Worm (Caenorhabditis elegans): ENCODE results near the gene nhr-155.

Gene nhr-155

DNA sequence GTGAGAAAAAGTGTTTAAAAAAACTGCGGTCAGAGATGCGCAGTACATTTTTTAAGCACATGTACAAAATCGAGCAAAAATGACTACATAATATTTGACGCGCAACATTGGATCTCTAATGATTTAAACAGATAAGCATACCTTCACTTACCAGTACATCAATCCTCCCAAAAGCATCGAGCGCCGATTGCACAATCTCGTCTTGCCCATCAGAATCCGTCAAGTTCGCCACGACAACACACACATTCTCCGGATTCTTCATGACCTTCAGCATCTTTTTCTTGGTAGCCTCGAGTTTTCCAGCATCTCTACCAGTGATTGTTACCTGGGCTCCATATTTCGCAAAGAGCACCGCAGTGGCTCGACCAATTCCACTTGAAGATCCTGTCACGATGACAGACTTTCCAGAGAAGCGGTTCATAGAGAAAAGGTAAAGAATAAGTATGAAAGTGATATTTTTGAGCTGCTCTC, 36.4 kb upstream of the nhr-155 start, which contains the start of gene T01G6.10:
Gene T01G6.10, minus strand, starts transcription at position 421 of the 471 bp plus-strand sequence.
- no peak for TF ChIP-seq tbx-8 (GFP tag; optimal IDR thresholded peaks at IDR 0.05)

DNA sequence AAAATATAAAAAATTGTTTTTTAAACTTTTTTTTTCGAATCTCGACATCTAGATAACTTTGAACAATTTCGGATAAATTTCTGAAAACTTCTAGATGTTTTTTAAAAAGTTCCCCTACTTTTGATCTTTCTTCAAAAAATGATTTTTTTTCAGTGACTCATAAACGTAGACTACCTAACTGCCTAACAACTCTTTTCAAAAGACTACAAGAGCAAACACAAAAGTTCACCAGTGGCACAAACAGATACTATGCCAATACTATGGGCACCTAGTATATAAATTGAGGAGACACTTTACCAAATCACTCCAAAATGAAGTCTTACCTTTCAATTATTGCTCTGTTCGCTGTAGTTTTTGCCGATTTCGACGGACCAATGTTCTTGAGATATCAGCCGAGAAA, 35.5 kb upstream of the nhr-155 start, which contains the start of gene srlf-35:
Gene srlf-35, plus strand, starts transcription at position 301 of the 400 bp plus-strand sequence.
- TF ChIP-seq mab-5 (tag; optimal IDR thresholded peaks at IDR 0.05) (no peak), ceh-43 (GFP tag; optimal IDR thresholded peaks at IDR 0.05) (no peak), bed-3 (GFP tag; optimal IDR thresholded peaks at IDR 0.05) (no peak), zip-8 (tag; optimal IDR thresholded peaks at IDR 0.05) (no peak), nhr-12 (tag; optimal IDR thresholded peaks at IDR 0.05) (no peak), lin-32 (GFP tag; optimal IDR thresholded peaks at IDR 0.05) (no peak), elt-3 (tag; optimal IDR thresholded peaks at IDR 0.05) (no peak), nhr-2 (tag; optimal IDR thresholded peaks at IDR 0.05) (no peak), lin-13 (tag; optimal IDR thresholded peaks at IDR 0.05) (no peak), ztf-11 (tag; optimal IDR thresholded peaks at IDR 0.05) (no peak), nhr-28 (tag; optimal IDR thresholded peaks at IDR 0.05) (no peak), flh-1 (GFP tag; optimal IDR thresholded peaks at IDR 0.05) (no peak), nhr-237 (tag; optimal IDR thresholded peaks at IDR 0.05) (no peak), sem-2 (GFP tag; optimal IDR thresholded peaks at IDR 0.05) (no peak), ces-1 (GFP tag; optimal IDR thresholded peaks at IDR 0.05) (no peak), elt-1 (tag; optimal IDR thresholded peaks at IDR 0.05; ENCODE audit: borderline replicate concordance, insufficient read depth) (no peak), ceh-39 (tag; optimal IDR thresholded peaks at IDR 0.05) (no peak), snpc-4 (tag; optimal IDR thresholded peaks at IDR 0.05) (no peak), hlh-1 (tag; optimal IDR thresholded peaks at IDR 0.05) (no peak), unc-39 (tag; optimal IDR thresholded peaks at IDR 0.05) (no peak)

DNA sequence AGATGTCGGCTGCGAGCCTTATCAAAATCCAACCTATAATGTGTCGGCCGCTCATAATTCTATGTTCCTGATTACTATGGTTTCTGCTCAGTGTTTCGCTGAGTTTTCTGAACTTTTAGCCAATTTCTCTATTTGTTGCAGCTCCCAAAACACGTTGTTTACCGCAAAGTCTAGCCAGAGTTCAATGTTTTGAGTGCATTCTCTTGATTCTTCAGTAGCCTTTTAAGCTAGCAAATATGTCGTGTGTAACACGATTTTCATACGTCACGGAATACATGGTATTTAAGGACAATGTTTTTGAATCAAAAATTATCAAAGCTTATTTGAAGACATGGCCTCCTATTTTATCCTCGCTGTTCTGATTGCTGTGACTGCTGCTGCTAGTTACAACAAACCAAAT, 34.1 kb upstream of the nhr-155 start, which contains the start of gene srlf-19:
Gene srlf-19, plus strand, starts transcription at position 301 of the 400 bp plus-strand sequence.
- TF ChIP-seq sptf-1 (tag; optimal IDR thresholded peaks at IDR 0.05) (no peak), lin-13 (tag; optimal IDR thresholded peaks at IDR 0.05) (no peak), ztf-11 (tag; optimal IDR thresholded peaks at IDR 0.05) (no peak), drap-1 (GFP tag; optimal IDR thresholded peaks at IDR 0.05) (no peak), nhr-12 (tag; optimal IDR thresholded peaks at IDR 0.05) (no peak), nhr-28 (tag; optimal IDR thresholded peaks at IDR 0.05) (no peak), bed-3 (GFP tag; optimal IDR thresholded peaks at IDR 0.05) (no peak), cnd-1 (tag; optimal IDR thresholded peaks at IDR 0.05) (no peak), nhr-2 (tag; optimal IDR thresholded peaks at IDR 0.05) (no peak), ham-2 (GFP tag; optimal IDR thresholded peaks at IDR 0.05) (no peak), flh-1 (GFP tag; optimal IDR thresholded peaks at IDR 0.05) (no peak), M03D4.4 (tag; optimal IDR thresholded peaks at IDR 0.05) (no peak), zip-8 (tag; optimal IDR thresholded peaks at IDR 0.05) (no peak), snpc-4 (tag; optimal IDR thresholded peaks at IDR 0.05) (no peak)

DNA sequence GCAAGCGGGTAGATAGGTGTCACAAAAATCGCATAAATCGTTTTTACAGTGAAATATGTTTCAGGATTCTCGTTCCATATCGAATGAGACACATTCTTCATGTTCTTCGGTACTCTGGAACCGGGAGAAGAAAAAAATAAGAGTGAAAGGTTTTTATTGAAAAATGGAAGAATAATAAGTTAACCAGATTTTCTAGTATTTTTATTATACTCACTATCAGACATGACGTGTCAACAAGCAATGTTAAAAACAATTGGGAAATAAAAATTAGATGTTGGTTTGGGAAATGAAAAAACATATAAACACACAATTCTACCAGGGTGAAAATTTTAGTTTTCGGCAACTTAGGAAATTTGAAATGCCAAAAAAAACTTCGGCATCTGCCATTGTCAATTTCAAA, 26.8 kb upstream of the nhr-155 start, which contains the start of gene srh-37:
Gene srh-37, minus strand, starts transcription at position 101 of the 400 bp plus-strand sequence.
- TF ChIP-seq elt-1 (tag; optimal IDR thresholded peaks at IDR 0.05; ENCODE audit: borderline replicate concordance, insufficient read depth), result no peak
- TF ChIP-seq snpc-4 (tag; optimal IDR thresholded peaks at IDR 0.05), result no peak
- TF ChIP-seq mls-2 (tag; optimal IDR thresholded peaks at IDR 0.05), result no peak
- TF ChIP-seq pha-4 (tag; optimal IDR thresholded peaks at IDR 0.05), result no peak
- no peak for TF ChIP-seq nhr-237 (tag; optimal IDR thresholded peaks at IDR 0.05)
- no peak for TF ChIP-seq mab-5 (tag; optimal IDR thresholded peaks at IDR 0.05)
- no peak for TF ChIP-seq nhr-28 (tag; optimal IDR thresholded peaks at IDR 0.05)
- no peak for TF ChIP-seq unc-39 (tag; optimal IDR thresholded peaks at IDR 0.05)
- TF ChIP-seq blmp-1 (tag; optimal IDR thresholded peaks at IDR 0.05), result no peak
- no peak for TF ChIP-seq ces-1 (GFP tag; optimal IDR thresholded peaks at IDR 0.05)
- no peak for TF ChIP-seq ham-2 (GFP tag; optimal IDR thresholded peaks at IDR 0.05)
- no peak for TF ChIP-seq lin-32 (GFP tag; optimal IDR thresholded peaks at IDR 0.05)

DNA sequence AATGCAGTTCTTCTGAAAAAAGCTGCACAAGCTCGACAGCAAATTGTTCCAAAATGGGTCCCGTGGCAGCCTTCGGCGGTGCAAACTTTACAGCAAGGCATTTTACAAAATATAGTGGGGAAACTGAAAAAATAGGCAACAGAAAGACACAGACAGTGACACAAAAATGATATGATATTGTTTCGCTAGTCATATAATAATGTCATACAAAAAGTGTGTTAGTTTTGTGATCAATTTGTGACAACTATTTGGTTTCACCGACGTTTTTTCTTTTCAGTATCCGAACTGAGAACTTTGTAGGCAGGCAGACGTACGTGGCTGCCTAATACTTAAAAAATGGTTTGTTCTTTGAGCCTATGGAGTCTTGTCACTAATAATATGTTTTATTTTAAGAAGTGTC, 19.8 kb upstream of the nhr-155 start, which contains the start of gene nhr-210:
Gene nhr-210, minus strand, starts transcription at position 101 of the 400 bp plus-strand sequence.
- TF ChIP-seq bed-3 (GFP tag; optimal IDR thresholded peaks at IDR 0.05), result no peak
- TF ChIP-seq nhr-28 (tag; optimal IDR thresholded peaks at IDR 0.05), result no peak
- no peak for TF ChIP-seq sptf-1 (tag; optimal IDR thresholded peaks at IDR 0.05)
- TF ChIP-seq nhr-237 (tag; optimal IDR thresholded peaks at IDR 0.05), result no peak
- no peak for TF ChIP-seq elt-3 (tag; optimal IDR thresholded peaks at IDR 0.05)
- no peak for TF ChIP-seq ces-1 (GFP tag; optimal IDR thresholded peaks at IDR 0.05)
- TF ChIP-seq pha-4 (tag; optimal IDR thresholded peaks at IDR 0.05), result no peak
- TF ChIP-seq drap-1 (GFP tag; optimal IDR thresholded peaks at IDR 0.05), result no peak
- no peak for TF ChIP-seq unc-120 (tag; optimal IDR thresholded peaks at IDR 0.05; ENCODE audit: poor library complexity, severe bottlenecking)
- no peak for TF ChIP-seq hlh-1 (tag; optimal IDR thresholded peaks at IDR 0.05)
- no peak for TF ChIP-seq lin-13 (tag; optimal IDR thresholded peaks at IDR 0.05)
- TF ChIP-seq flh-1 (GFP tag; optimal IDR thresholded peaks at IDR 0.05), result no peak
- TF ChIP-seq tbx-8 (GFP tag; optimal IDR thresholded peaks at IDR 0.05), result no peak
- TF ChIP-seq nhr-2 (tag; optimal IDR thresholded peaks at IDR 0.05), result no peak
- no peak for TF ChIP-seq ceh-83 (GFP tag; optimal IDR thresholded peaks at IDR 0.05)
- no peak for TF ChIP-seq zip-8 (tag; optimal IDR thresholded peaks at IDR 0.05)
- no peak for TF ChIP-seq mep-1 (tag; optimal IDR thresholded peaks at IDR 0.05)
- no peak for TF ChIP-seq mab-5 (tag; optimal IDR thresholded peaks at IDR 0.05)
- TF ChIP-seq lsy-2 (tag; optimal IDR thresholded peaks at IDR 0.05), result no peak
- TF ChIP-seq ceh-39 (tag; optimal IDR thresholded peaks at IDR 0.05), result no peak

All from whole organism, mixed stage, embryonic.